Worm (Caenorhabditis elegans): ENCODE results near the gene E04F6.9.

The E04F6.9 gene

ce11 chrII:7187110-7187509 lies 24.8 kb downstream of the E04F6.9 start, which contains the start of gene C27H5.6:
Gene C27H5.6, minus strand, starts transcription at chrII:7187210.
- TF ChIP-seq hpl-2 (GFP tag; optimal IDR thresholded peaks at IDR 0.05) (no peak), ztf-11 (tag; optimal IDR thresholded peaks at IDR 0.05) (no peak), lir-3 (tag; optimal IDR thresholded peaks at IDR 0.05; ENCODE audit: poor library complexity) (peak; percentile 34)

ce11 chrII:7186117-7186516 lies 25.8 kb downstream of the E04F6.9 start:
- TF ChIP-seq efl-3 (GFP tag; optimal IDR thresholded peaks at IDR 0.05) (no peak), aha-1 (tag; optimal IDR thresholded peaks at IDR 0.05) (no peak), snu-23 (GFP tag; optimal IDR thresholded peaks at IDR 0.05) (no peak), lin-35 (GFP tag; optimal IDR thresholded peaks at IDR 0.05) (no peak), ama-1 (optimal IDR thresholded peaks at IDR 0.05) (no peak), C16A3.4 (tag; optimal IDR thresholded peaks at IDR 0.05) (no peak), zip-4 (GFP tag; optimal IDR thresholded peaks at IDR 0.05) (no peak), ceh-88 (GFP tag; IDR thresholded peaks at IDR 0.05) (no peak), fos-1 (tag; optimal IDR thresholded peaks at IDR 0.05) (no peak), lin-14 (GFP tag; optimal IDR thresholded peaks at IDR 0.05) (no peak), xbp-1 (tag; optimal IDR thresholded peaks at IDR 0.05) (no peak), hpl-2 (GFP tag; optimal IDR thresholded peaks at IDR 0.05) (no peak)

- TF ChIP-seq nhr-76 (tag; optimal IDR thresholded peaks at IDR 0.05) (no peak), nhr-237 (tag; optimal IDR thresholded peaks at IDR 0.05) (no peak), dpl-1 (GFP tag; optimal IDR thresholded peaks at IDR 0.05) (peak in 2 of 3 experiments; percentile 34 to 43), unc-30 (tag; optimal IDR thresholded peaks at IDR 0.05) (no peak), vab-15 (tag; optimal IDR thresholded peaks at IDR 0.05) (no peak), elt-2 (tag; optimal IDR thresholded peaks at IDR 0.05) (peak; percentile 46), ets-5 (GFP tag; IDR thresholded peaks at IDR 0.05) (no peak), aly-2 (tag; optimal IDR thresholded peaks at IDR 0.05) (no peak), pag-3 (tag; optimal IDR thresholded peaks at IDR 0.05; ENCODE audit: borderline replicate concordance, insufficient read depth) (no peak), lin-15B (tag; optimal IDR thresholded peaks at IDR 0.05) (no peak), nhr-77 (tag; optimal IDR thresholded peaks at IDR 0.05) (no peak), pqm-1 (tag; optimal IDR thresholded peaks at IDR 0.05) (no peak), blmp-1 (tag; optimal IDR thresholded peaks at IDR 0.05) (peak; percentile 27), nhr-84 (tag; optimal IDR thresholded peaks at IDR 0.05) (no peak), unc-98 (GFP tag; IDR thresholded peaks at IDR 0.05) (no peak), fkh-8 (tag; optimal IDR thresholded peaks at IDR 0.05) (peak; percentile 62), elt-3 (tag; optimal IDR thresholded peaks at IDR 0.05) (peak in 3 of 6 experiments; percentile 24 to 61 (median 58)), tbx-2 (tag; optimal IDR thresholded peaks at IDR 0.05) (peak; percentile 65), irx-1 (tag; optimal IDR thresholded peaks at IDR 0.05) (peak; percentile 17), isw-1 (GFP tag; IDR thresholded peaks at IDR 0.05) (peak; percentile 43), grh-1 (GFP tag; IDR thresholded peaks at IDR 0.05) (peak; percentile 55; the same call in 1 of the 2 replicates), mab-9 (GFP tag; IDR thresholded peaks at IDR 0.05) (no peak), dsc-1 (tag; optimal IDR thresholded peaks at IDR 0.05) (peak; percentile 72), C34B4.2 (tag; optimal IDR thresholded peaks at IDR 0.05) (no peak), swsn-7 (tag; optimal IDR thresholded peaks at IDR 0.05) (peak; percentile 62), ama-1 (optimal IDR thresholded peaks at IDR 0.05) (no peak), fos-1 (tag; optimal IDR thresholded peaks at IDR 0.05) (no peak), jun-1 (tag; optimal IDR thresholded peaks at IDR 0.05) (peak; percentile 37), unc-62 (GFP tag; optimal IDR thresholded peaks at IDR 0.05) (no peak), nhr-71 (tag; optimal IDR thresholded peaks at IDR 0.05) (peak; percentile 73), ces-1 (GFP tag; optimal IDR thresholded peaks at IDR 0.05) (no peak), aha-1 (tag; optimal IDR thresholded peaks at IDR 0.05) (no peak), nhr-47 (tag; optimal IDR thresholded peaks at IDR 0.05) (peak; percentile 78), alr-1 (tag; optimal IDR thresholded peaks at IDR 0.05; ENCODE audit: borderline replicate concordance) (no peak), lsy-2 (tag; optimal IDR thresholded peaks at IDR 0.05) (peak; percentile 61 to 72), fkh-10 (GFP tag; optimal IDR thresholded peaks at IDR 0.05) (peak; percentile 64)
Measured at ce11 chrII:7183493-7184272, 28.3 kb downstream of the E04F6.9 start, which contains the start of gene pdl-1. Gene pdl-1, plus strand, starts transcription at chrII:7183801.
